Worm (Caenorhabditis elegans) whole organism, L1 larva: Measurements from ENCODE around the gene K08D9.10.

ENCODE experiments used
- aha-1 ChIP-seq: fragments of 150-350 bp; optimal IDR thresholded peaks from 2 replicates; lab custom pipeline; 2014; ENCODE audit warnings: missing biosample characterization, missing genetic modification characterization
- alr-1 ChIP-seq: fragments of 200-800 bp; sonication (Bioruptor generic); optimal IDR thresholded peaks from 2 replicates; lab custom pipeline; 2018; ENCODE audit warnings: borderline replicate concordance, mild to moderate bottlenecking, missing genetic modification characterization, missing compliant biosample characterization
- ceh-63 ChIP-seq: fragments of 200-800 bp; sonication (Bioruptor generic); optimal IDR thresholded peaks from 2 replicates; lab custom pipeline; 2018; ENCODE audit warnings: mild to moderate bottlenecking, missing genetic modification characterization, missing compliant biosample characterization
- ceh-90 ChIP-seq: sonication (generic microtip); optimal IDR thresholded peaks from 2 replicates; lab custom pipeline; 2016; ENCODE audit warnings: missing genetic modification characterization, missing compliant biosample characterization
- dpl-1 ChIP-seq, 3 experiments: fragments of 150-350 bp in 2 of 3; sonication (generic microtip) in 1 of 3; optimal IDR thresholded peaks; 2 replicates each; lab custom pipeline; 2014 to 2017; ENCODE audit warnings: missing biosample characterization in 3 of 3, missing genetic modification characterization in 3 of 3, missing genetic modification reagents in 3 of 3
- efl-1 ChIP-seq, 4 experiments: fragments of 150-350 bp; optimal IDR thresholded peaks in 3 of 4; peaks in 1 of 4; 1 replicate in 1 of 4; 2 replicates in 3 of 4; lab custom pipeline; 2014; ENCODE audit warnings: missing biosample characterization in 2 of 4, missing genetic modification characterization in 2 of 4, missing genetic modification reagents in 2 of 4
- egl-13 ChIP-seq: sonication (generic microtip); optimal IDR thresholded peaks from 2 replicates; lab custom pipeline; 2016; ENCODE audit warnings: missing genotype, missing genetic modification reagents, missing genetic modification characterization, missing compliant biosample characterization
- egl-27 ChIP-seq, 2 experiments: fragments of 150-350 bp in 1 of 2; sonication (generic microtip); optimal IDR thresholded peaks; 3 replicates each; lab custom pipeline; 2017 to 2018; ENCODE audit warnings: missing biosample characterization in 2 of 2, missing genetic modification characterization in 2 of 2, missing genetic modification reagents in 2 of 2
- elt-2 ChIP-seq: sonication (generic microtip); optimal IDR thresholded peaks from 2 replicates; lab custom pipeline; 2016; ENCODE audit warnings: missing genetic modification characterization, mild to moderate bottlenecking, inconsistent platforms, missing compliant biosample characterization, missing genetic modification reagents
- elt-3 ChIP-seq, 6 experiments: fragments of 150-350 bp in 1 of 6; sonication (generic microtip); optimal IDR thresholded peaks; 2 replicates each; lab custom pipeline; 2017 to 2018; ENCODE audit warnings: missing biosample characterization in 6 of 6, missing genetic modification characterization in 6 of 6, inconsistent platforms in 1 of 6
- ets-5 ChIP-seq: fragments of 200-800 bp; sonication (Bioruptor generic); IDR thresholded peaks from 2 replicates; pipeline ENCODE4 v1.3.6; 2022; ENCODE audit warnings: missing genetic modification characterization, missing compliant biosample characterization
- fkh-8 ChIP-seq: sonication (generic microtip); optimal IDR thresholded peaks from 2 replicates; lab custom pipeline; 2016; ENCODE audit warnings: mild to moderate bottlenecking, missing genetic modification characterization, missing compliant biosample characterization
- fos-1 ChIP-seq: fragments of 150-350 bp; optimal IDR thresholded peaks from 2 replicates; lab custom pipeline; 2014; ENCODE audit warnings: missing biosample characterization, missing genetic modification characterization
- grh-1 ChIP-seq: fragments of 200-800 bp; sonication (Bioruptor generic); IDR thresholded peaks from 2 replicates; pipeline ENCODE4 v1.3.6; 2022; ENCODE audit warnings: missing genetic modification reagents, missing genetic modification characterization, missing compliant biosample characterization
- hlh-17 ChIP-seq: fragments of 200-800 bp; sonication (Bioruptor generic); optimal IDR thresholded peaks from 2 replicates; lab custom pipeline; 2018; ENCODE audit warnings: missing genetic modification characterization, mild to moderate bottlenecking, missing compliant biosample characterization, moderate library complexity, borderline replicate concordance
- lin-13 ChIP-seq: fragments of 150-350 bp; optimal IDR thresholded peaks from 2 replicates; lab custom pipeline; 2014; ENCODE audit warnings: missing biosample characterization, missing genetic modification reagents, missing genetic modification characterization
- mab-9 ChIP-seq: fragments of 200-800 bp; sonication (Bioruptor generic); IDR thresholded peaks from 2 replicates; pipeline ENCODE4 v1.3.6; 2022; ENCODE audit warnings: missing genetic modification reagents, missing genetic modification characterization, missing compliant biosample characterization
- mef-2 ChIP-seq: fragments of 150-350 bp; optimal IDR thresholded peaks from 2 replicates; lab custom pipeline; 2014; ENCODE audit warnings: missing biosample characterization, missing genetic modification characterization
- nhr-11 ChIP-seq: fragments of 150-350 bp; optimal IDR thresholded peaks from 2 replicates; lab custom pipeline; 2014; ENCODE audit warnings: missing biosample characterization, missing genetic modification characterization
- nhr-12 ChIP-seq: sonication (generic microtip); optimal IDR thresholded peaks from 2 replicates; lab custom pipeline; 2017; ENCODE audit warnings: missing biosample characterization, missing genetic modification characterization
- nhr-19 ChIP-seq: fragments of 200-800 bp; sonication (Bioruptor generic); conservative IDR thresholded peaks from 2 replicates; pipeline ENCODE4 v1.3.6; 2022; ENCODE audit warnings: missing genetic modification characterization, missing compliant biosample characterization
- nhr-20 ChIP-seq: sonication (generic microtip); optimal IDR thresholded peaks from 2 replicates; lab custom pipeline; 2016; ENCODE audit warnings: mild to moderate bottlenecking, missing genetic modification characterization, missing compliant biosample characterization
- nhr-28 ChIP-seq: fragments of 150-350 bp; optimal IDR thresholded peaks from 2 replicates; lab custom pipeline; 2014; ENCODE audit warnings: missing biosample characterization, missing genetic modification characterization
- nhr-85 ChIP-seq: sonication (generic microtip); peaks from one replicate; lab custom pipeline; 2016; ENCODE audit warnings: missing genetic modification characterization, inconsistent platforms, missing compliant biosample characterization
- nhr-90 ChIP-seq: sonication (generic microtip); optimal IDR thresholded peaks from 2 replicates; lab custom pipeline; 2016; ENCODE audit warnings: mild to moderate bottlenecking, missing genetic modification characterization, missing compliant biosample characterization; ENCODE audit not compliant: poor library complexity
- pag-3 ChIP-seq: sonication (generic microtip); optimal IDR thresholded peaks from 2 replicates; lab custom pipeline; 2017; ENCODE audit warnings: missing genetic modification characterization, mild to moderate bottlenecking, missing compliant biosample characterization, antibody characterized with exemption, borderline replicate concordance; ENCODE audit not compliant: insufficient read depth
- pax-3 ChIP-seq: fragments of 200-800 bp; sonication (Bioruptor generic); optimal IDR thresholded peaks from 2 replicates; lab custom pipeline; 2018; ENCODE audit warnings: mild to moderate bottlenecking, missing genetic modification characterization, moderate library complexity, missing compliant biosample characterization
- rnt-1 ChIP-seq: sonication (generic microtip); optimal IDR thresholded peaks from 2 replicates; lab custom pipeline; 2016; ENCODE audit warnings: mild to moderate bottlenecking, missing genetic modification characterization, moderate library complexity, missing compliant biosample characterization
- skn-1 ChIP-seq: fragments of 150-350 bp; optimal IDR thresholded peaks from 2 replicates; lab custom pipeline; 2014; ENCODE audit warnings: missing biosample characterization, missing genetic modification characterization
- snu-23 ChIP-seq: sonication (generic microtip); optimal IDR thresholded peaks from 2 replicates; lab custom pipeline; 2016; ENCODE audit warnings: missing genetic modification characterization, missing compliant biosample characterization
- sptf-1 ChIP-seq: fragments of 150-350 bp; optimal IDR thresholded peaks from 2 replicates; lab custom pipeline; 2014; ENCODE audit warnings: missing biosample characterization, missing genetic modification characterization
- unc-98 ChIP-seq: fragments of 200-800 bp; sonication (Bioruptor generic); IDR thresholded peaks from 2 replicates; pipeline ENCODE4 v1.3.6; 2022; ENCODE audit warnings: missing genetic modification characterization, missing compliant biosample characterization
- ztf-4 ChIP-seq: fragments of 150-350 bp; optimal IDR thresholded peaks from 2 replicates; lab custom pipeline; 2014; ENCODE audit warnings: missing biosample characterization, missing genetic modification characterization

K08D9.10 gene

ce11 chrV:3230597-3230996 lies at the start of gene K08D9.10:
Gene K08D9.10 (plus strand): TSS chrV:3230897.
- TF ChIP-seq efl-1 (optimal IDR thresholded peaks at IDR 0.05; lab: Kevin White, UChicago) (no peak), efl-1 (GFP tag; optimal IDR thresholded peaks at IDR 0.05 in 1 of 2; lab: Kevin White, UChicago) (no peak), dpl-1 (GFP tag; optimal IDR thresholded peaks at IDR 0.05; lab: Kevin White, UChicago) (no peak), nhr-12 (tag; lab: Kevin White, UChicago) (no peak), ceh-90 (tag; lab: Kevin White, UChicago) (no peak), skn-1 (tag; lab: Kevin White, UChicago) (no peak), nhr-19 (GFP tag; lab: Robert Waterston, UW) (no peak), unc-98 (GFP tag; lab: Robert Waterston, UW) (no peak), mef-2 (tag; lab: Kevin White, UChicago) (no peak), grh-1 (no peak), nhr-28 (tag; lab: Kevin White, UChicago) (no peak), fkh-8 (tag; lab: Kevin White, UChicago) (no peak), egl-27 (tag; optimal IDR thresholded peaks at IDR 0.05; lab: Kevin White, UChicago) (no peak)

DNA sequence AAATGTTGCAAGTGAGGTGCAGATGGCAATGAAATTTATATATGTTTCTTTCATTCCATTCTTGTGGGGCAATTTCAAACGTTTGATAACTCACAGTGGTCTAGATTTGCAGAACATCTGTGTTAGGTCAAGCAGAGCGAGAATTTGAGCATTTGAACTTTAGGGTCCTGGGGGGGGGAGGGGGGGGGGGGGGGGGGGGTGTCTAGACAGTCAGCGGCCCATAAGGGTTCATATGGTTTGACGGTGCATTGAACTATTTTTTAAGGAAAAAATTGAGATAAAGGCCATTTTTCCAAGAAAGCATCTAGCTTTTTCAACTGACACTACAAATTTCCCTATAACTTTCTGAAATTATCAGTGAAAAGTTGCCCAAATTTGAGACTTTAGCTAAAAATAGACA lies 44.8 kb upstream of the K08D9.10 start:
- TF ChIP-seq alr-1 (tag; lab: Kevin White, UChicago) (no peak), ceh-63 (GFP tag; lab: Kevin White, UChicago) (no peak), mef-2 (tag; lab: Kevin White, UChicago) (no peak), pax-3 (tag; lab: Kevin White, UChicago) (no peak), hlh-17 (no peak), nhr-28 (tag; lab: Kevin White, UChicago) (no peak), egl-27 (tag; optimal IDR thresholded peaks at IDR 0.05; lab: Kevin White, UChicago) (no peak), lin-13 (GFP tag; lab: Kevin White, UChicago) (no peak)

ce11 chrV:3188043-3188442 lies 42.7 kb upstream of the K08D9.10 start, which contains the start of gene lag-2:
Gene lag-2 (plus strand): TSS chrV:3188343.
- TF ChIP-seq nhr-11, result no peak
- TF ChIP-seq egl-13 (tag; lab: Kevin White, UChicago), result no peak
- TF ChIP-seq sptf-1 (tag; lab: Kevin White, UChicago), result no peak
- TF ChIP-seq nhr-19 (GFP tag; lab: Robert Waterston, UW), result no peak

ce11 chrV:3193091-3193608 lies 37.5 kb upstream of the K08D9.10 start, which contains the start of the genes Y73C8B.3 and Y73C8B.9:
Gene Y73C8B.3 (minus strand): TSS chrV:3193237.
Gene Y73C8B.9 (plus strand): TSS chrV:3193558.
- TF ChIP-seq ets-5 (GFP tag; lab: Robert Waterston, UW), result no peak
- peak; percentile 32 for TF ChIP-seq snu-23 (GFP tag; lab: Kevin White, UChicago)
- no peak for TF ChIP-seq ztf-4 (tag; lab: Kevin White, UChicago)
- TF ChIP-seq nhr-90 (tag; lab: Kevin White, UChicago), result peak; percentile 33
- no peak for TF ChIP-seq pag-3
- TF ChIP-seq nhr-85 (tag; lab: Kevin White, UChicago), result peak; percentile 42
- TF ChIP-seq aha-1, result no peak
- TF ChIP-seq elt-2, result peak; percentile 73
- TF ChIP-seq fos-1 (tag; lab: Kevin White, UChicago), result no peak
- peak; percentile 29 for TF ChIP-seq nhr-20 (tag; lab: Kevin White, UChicago)
- peak; percentile 14 for TF ChIP-seq rnt-1
- TF ChIP-seq elt-3 (tag; optimal IDR thresholded peaks at IDR 0.05; lab: Kevin White, UChicago), result peak in 2 of 6 experiments; percentile 35 to 65
- peak; percentile 9 to 11 for TF ChIP-seq efl-1 (optimal IDR thresholded peaks at IDR 0.05; lab: Kevin White, UChicago)
- no peak for TF ChIP-seq efl-1 (GFP tag; optimal IDR thresholded peaks at IDR 0.05 in 1 of 2; lab: Kevin White, UChicago)
- no peak for TF ChIP-seq mab-9 (GFP tag; lab: Robert Waterston, UW)
